Fruit fly (Drosophila melanogaster): ENCODE measurements around the gene CIA30.

CIA30 gene

DNA sequence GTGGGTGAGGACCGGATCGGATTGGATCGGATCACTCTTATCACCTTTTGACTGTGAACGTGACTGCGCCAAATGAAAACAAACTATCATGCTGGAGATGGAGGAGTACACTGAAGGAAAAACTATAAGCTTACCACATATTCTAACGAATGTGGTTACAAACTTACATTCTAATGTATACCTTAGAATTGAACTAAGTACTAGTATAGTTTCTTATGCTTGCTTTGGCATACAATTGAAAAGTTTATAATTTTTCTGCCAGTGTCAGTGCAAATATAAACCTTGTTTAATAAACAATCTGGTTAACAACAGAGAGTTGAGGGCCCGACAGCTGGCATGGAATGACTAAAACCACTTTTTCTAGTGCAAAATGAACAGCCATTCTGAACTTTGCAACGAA, 19.2 kb upstream of the CIA30 start (continued):
- peak; percentile 4 for TF ChIP-seq Hr39 (GFP tag; optimal IDR thresholded peaks at IDR 0.05)
- peak; percentile 72 for TF ChIP-seq Hr4 (GFP tag; optimal IDR thresholded peaks at IDR 0.05)
- TF ChIP-seq dsx (GFP tag; optimal IDR thresholded peaks at IDR 0.05; ENCODE audit: poor library complexity, severe bottlenecking) = no peak
- no peak for TF ChIP-seq salr (GFP tag; optimal IDR thresholded peaks at IDR 0.05)
- no peak for TF ChIP-seq Hr38 (GFP tag; optimal IDR thresholded peaks at IDR 0.05)
- TF ChIP-seq Sox102F (GFP tag; optimal IDR thresholded peaks at IDR 0.05) = no peak
- TF ChIP-seq CG1621 (tag; optimal IDR thresholded peaks at IDR 0.05) = no peak
- TF ChIP-seq OdsH (GFP tag; optimal IDR thresholded peaks at IDR 0.05) = peak; percentile 24
- TF ChIP-seq CG10631 (GFP tag; optimal IDR thresholded peaks at IDR 0.05) = no peak
- TF ChIP-seq CG8319 (GFP tag; optimal IDR thresholded peaks at IDR 0.05) = no peak
- TF ChIP-seq CG16779 (tag; optimal IDR thresholded peaks at IDR 0.05) = no peak

DNA sequence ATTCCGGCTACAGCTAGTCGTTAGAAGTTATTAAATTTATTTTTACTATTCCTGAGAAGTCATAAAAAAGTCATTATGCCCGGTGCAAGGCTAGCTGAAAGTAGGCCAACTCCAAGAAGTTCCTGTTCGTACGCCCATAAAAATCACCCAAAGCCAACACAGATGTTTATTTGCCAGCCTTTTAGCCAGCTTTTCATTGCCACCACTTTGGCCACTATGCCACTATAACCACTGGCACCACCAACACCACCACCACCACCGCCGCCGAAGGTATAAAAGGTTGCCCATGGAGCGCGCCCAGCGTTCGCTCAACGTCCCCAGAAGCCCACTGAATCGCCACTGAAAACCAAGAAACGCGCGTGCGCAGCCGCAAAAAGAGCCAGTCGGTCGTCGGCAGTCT, 18.4 kb upstream of the CIA30 start, which contains the start of gene CG15506:
Gene CG15506 (plus strand): TSS at position 301 of the 400 bp plus-strand sequence.
- TF ChIP-seq ss (GFP tag; optimal IDR thresholded peaks at IDR 0.05) (peak in 1 of 2 experiments; percentile 33), CG15336 (GFP tag; IDR thresholded peaks at IDR 0.05) (0 out of 2 replicates have a peak, but pooled peaks have one; percentile 7), CG8119 (GFP tag; IDR thresholded peaks at IDR 0.05) (0 out of 3 replicates have a peak, but pooled peaks have one; percentile 25), CG34406 (GFP tag; optimal IDR thresholded peaks at IDR 0.05) (no peak), OdsH (GFP tag; optimal IDR thresholded peaks at IDR 0.05) (no peak), dsx (GFP tag; optimal IDR thresholded peaks at IDR 0.05; ENCODE audit: poor library complexity, severe bottlenecking) (no peak), eg (GFP tag; IDR thresholded peaks at IDR 0.05) (0 out of 3 replicates have a peak, but pooled peaks have one; percentile 36), CG6792 (GFP tag; optimal IDR thresholded peaks at IDR 0.05) (no peak), CG6163 (GFP tag; IDR thresholded peaks at IDR 0.05) (0 out of 3 replicates have a peak, but pooled peaks have one; percentile 11)

- no peak for TF ChIP-seq Hr4 (GFP tag; optimal IDR thresholded peaks at IDR 0.05)
- TF ChIP-seq cyc (GFP tag; optimal IDR thresholded peaks at IDR 0.05) = no peak
- no peak for TF ChIP-seq Eip93F (GFP tag; optimal IDR thresholded peaks at IDR 0.05)
- TF ChIP-seq svp (GFP tag) = no peak
- TF ChIP-seq CG11762 (GFP tag; optimal IDR thresholded peaks at IDR 0.05; ENCODE audit: insufficient read depth) = no peak
- TF ChIP-seq CG10669 (GFP tag; optimal IDR thresholded peaks at IDR 0.05) = no peak
- TF ChIP-seq CG15336 (GFP tag; IDR thresholded peaks at IDR 0.05) = no peak
Measured at dm6 chr3R:29722238-29722637, 14.5 kb upstream of the CIA30 start, which contains the start of gene CG34296. TSS of gene CG34296 (plus strand) at chr3R:29722538.

- TF ChIP-seq Ets96B (tag; optimal IDR thresholded peaks at IDR 0.05) (no peak), eg (GFP tag; IDR thresholded peaks at IDR 0.05) (0 out of 3 replicates have a peak, but pooled peaks have one; percentile 15), CG1621 (tag; optimal IDR thresholded peaks at IDR 0.05) (peak; percentile 76), CG11762 (GFP tag; optimal IDR thresholded peaks at IDR 0.05; ENCODE audit: insufficient read depth) (no peak), CG3032 (tag; optimal IDR thresholded peaks at IDR 0.05) (no peak), Eip78C (GFP tag) (peak; percentile 45), net (GFP tag; optimal IDR thresholded peaks at IDR 0.05) (no peak), Met (GFP tag; optimal IDR thresholded peaks at IDR 0.05) (no peak), CG6276 (GFP tag; optimal IDR thresholded peaks at IDR 0.05) (no peak), CG8119 (GFP tag; IDR thresholded peaks at IDR 0.05) (no peak), CG8319 (GFP tag; optimal IDR thresholded peaks at IDR 0.05) (no peak), dac (GFP tag; optimal IDR thresholded peaks at IDR 0.05) (no peak), vri (GFP tag; optimal IDR thresholded peaks at IDR 0.05) (no peak), Eip75B (GFP tag; optimal IDR thresholded peaks at IDR 0.05) (peak; percentile 2), dsx (GFP tag; optimal IDR thresholded peaks at IDR 0.05; ENCODE audit: poor library complexity, severe bottlenecking) (peak; percentile 47), esn (GFP tag; optimal IDR thresholded peaks at IDR 0.05) (peak; percentile 1), CG6854 (GFP tag; optimal IDR thresholded peaks at IDR 0.05) (peak; percentile 67), Blimp-1 (GFP tag; optimal IDR thresholded peaks at IDR 0.05) (no peak), svp (GFP tag) (peak; percentile 87), Hr39 (GFP tag; optimal IDR thresholded peaks at IDR 0.05) (no peak), Eip93F (GFP tag; optimal IDR thresholded peaks at IDR 0.05) (no peak), CG15336 (GFP tag; IDR thresholded peaks at IDR 0.05) (0 out of 2 replicates have a peak, but pooled peaks have one; percentile 29), CG3919 (GFP tag; optimal IDR thresholded peaks at IDR 0.05) (no peak), fd59A (GFP tag; optimal IDR thresholded peaks at IDR 0.05) (no peak), ss (GFP tag; optimal IDR thresholded peaks at IDR 0.05) (peak in 1 of 2 experiments; percentile 25), Sox14 (GFP tag; optimal IDR thresholded peaks at IDR 0.05) (no peak), CG32006 (GFP tag; optimal IDR thresholded peaks at IDR 0.05) (no peak), fkh (GFP tag; optimal IDR thresholded peaks at IDR 0.05) (no peak), Hr4 (GFP tag; optimal IDR thresholded peaks at IDR 0.05) (no peak), Sox15 (GFP tag; optimal IDR thresholded peaks at IDR 0.05) (no peak), pdm3 (GFP tag; optimal IDR thresholded peaks at IDR 0.05) (no peak)
Measured at dm6 chr3R:29723048-29723656, 13.6 kb upstream of the CIA30 start, which contains the start of gene Pcd. TSS of gene Pcd (plus strand) at chr3R:29723163.

Data from whole organism, prepupa.